Worm (Caenorhabditis elegans) whole organism, young adult: ENCODE measurements around the gene C04C3.9.

Experiments
- B0261.1 ChIP-seq: sonication (generic microtip); optimal IDR thresholded peaks from 2 replicates; lab custom pipeline; 2016; ENCODE audit warnings: mild to moderate bottlenecking, missing genetic modification characterization, moderate library complexity, missing compliant biosample characterization
- C06A6.2 ChIP-seq: fragments of 200-800 bp; sonication (Bioruptor generic); conservative IDR thresholded peaks from 2 replicates; pipeline ENCODE4 v1.3.6; 2022; ENCODE audit warnings: missing genetic modification characterization, missing compliant biosample characterization
- F23B12.7 ChIP-seq: sonication (generic microtip); optimal IDR thresholded peaks from 2 replicates; lab custom pipeline; 2017; ENCODE audit warnings: missing genetic modification characterization, mild to moderate bottlenecking, missing compliant biosample characterization, antibody characterized with exemption, moderate library complexity; ENCODE audit not compliant: insufficient read depth
- F39B2.1 ChIP-seq: fragments of 200-800 bp; sonication (Bioruptor generic); IDR thresholded peaks from 2 replicates; pipeline ENCODE4 v1.3.6; 2022; ENCODE audit warnings: missing genetic modification reagents, missing genetic modification characterization, missing compliant biosample characterization
- F49E8.2 ChIP-seq: sonication (generic microtip); optimal IDR thresholded peaks from 3 replicates; lab custom pipeline; 2017; ENCODE audit warnings: missing genetic modification characterization, mild to moderate bottlenecking, missing compliant biosample characterization, antibody characterized with exemption, moderate library complexity; ENCODE audit not compliant: insufficient read depth
- F52B5.7 ChIP-seq: sonication (generic microtip); optimal IDR thresholded peaks from 2 replicates; lab custom pipeline; 2016; ENCODE audit warnings: mild to moderate bottlenecking, missing genetic modification characterization, missing compliant biosample characterization
- F57C9.4 ChIP-seq: sonication (generic microtip); optimal IDR thresholded peaks from 2 replicates; lab custom pipeline; 2017; ENCODE audit warnings: mild to moderate bottlenecking, missing genetic modification characterization, missing compliant biosample characterization
- K12H6.12 ChIP-seq: fragments of 200-800 bp; sonication (Bioruptor generic); optimal IDR thresholded peaks from 2 replicates; lab custom pipeline; 2018; ENCODE audit warnings: mild to moderate bottlenecking, missing genetic modification characterization, missing compliant biosample characterization
- Y56A3A.18 ChIP-seq: fragments of 200-800 bp; sonication (Bioruptor generic); IDR thresholded peaks from 2 replicates; pipeline ENCODE4 v1.3.6; 2022; ENCODE audit warnings: missing genetic modification reagents, missing genetic modification characterization, missing compliant biosample characterization
- ZK185.1 ChIP-seq: sonication (generic microtip); optimal IDR thresholded peaks from 2 replicates; lab custom pipeline; 2016; ENCODE audit warnings: mild to moderate bottlenecking, missing genetic modification characterization, missing compliant biosample characterization; ENCODE audit not compliant: poor library complexity, severe bottlenecking
- ama-1 ChIP-seq, 3 experiments: fragments of 150-350 bp in 1 of 3; sonication (generic microtip) in 2 of 3; optimal IDR thresholded peaks; 2 replicates each; lab custom pipeline; 2014 to 2018; ENCODE audit warnings: missing biosample characterization in 2 of 3, missing genetic modification characterization in 2 of 3, missing genetic modification reagents in 2 of 3
- aptf-2 ChIP-seq: fragments of 200-800 bp; sonication (Bioruptor generic); conservative IDR thresholded peaks from 2 replicates; pipeline ENCODE4 v1.3.6; 2022; ENCODE audit warnings: missing genetic modification reagents, missing genetic modification characterization, missing compliant biosample characterization
- ccch-3 ChIP-seq: fragments of 200-800 bp; sonication (Bioruptor generic); optimal IDR thresholded peaks from 2 replicates; lab custom pipeline; 2018; ENCODE audit warnings: mild to moderate bottlenecking, missing genetic modification characterization, missing compliant biosample characterization
- ceh-58 ChIP-seq: fragments of 200-800 bp; sonication (Bioruptor generic); IDR thresholded peaks from 2 replicates; pipeline ENCODE4 v1.3.6; 2022; ENCODE audit warnings: missing genetic modification characterization, missing compliant biosample characterization
- ceh-91 ChIP-seq: fragments of 200-800 bp; sonication (Bioruptor generic); IDR thresholded peaks from 2 replicates; pipeline ENCODE4 v1.3.6; 2022; ENCODE audit warnings: missing genetic modification reagents, missing genetic modification characterization, missing compliant biosample characterization
- dox-1 ChIP-seq: fragments of 200-800 bp; sonication (Bioruptor generic); IDR thresholded peaks from 2 replicates; pipeline ENCODE4 v1.3.6; 2022; ENCODE audit warnings: missing genetic modification reagents, missing genetic modification characterization, missing compliant biosample characterization
- egrh-3 ChIP-seq: fragments of 200-800 bp; sonication (Bioruptor generic); IDR thresholded peaks from 2 replicates; pipeline ENCODE4 v1.3.6; 2022; ENCODE audit warnings: missing genetic modification reagents, missing genetic modification characterization, missing compliant biosample characterization
- ekl-4 ChIP-seq: fragments of 200-800 bp; sonication (Bioruptor generic); IDR thresholded peaks from 2 replicates; pipeline ENCODE4 v1.3.6; 2022; ENCODE audit warnings: missing genetic modification reagents, missing genetic modification characterization, missing compliant biosample characterization
- fkh-3 ChIP-seq: sonication (generic microtip); optimal IDR thresholded peaks from 2 replicates; lab custom pipeline; 2016; ENCODE audit warnings: mild to moderate bottlenecking, missing genetic modification characterization, missing compliant biosample characterization
- hlh-12 ChIP-seq: sonication (generic microtip); optimal IDR thresholded peaks from 2 replicates; lab custom pipeline; 2016; ENCODE audit warnings: missing genetic modification characterization, missing compliant biosample characterization
- hsf-1 ChIP-seq: fragments of 200-800 bp; sonication (Bioruptor generic); IDR thresholded peaks from 2 replicates; pipeline ENCODE4 v1.3.6; 2022; ENCODE audit warnings: missing genetic modification reagents, missing genetic modification characterization, missing compliant biosample characterization
- lag-1 ChIP-seq: fragments of 200-800 bp; sonication (Bioruptor generic); IDR thresholded peaks from 2 replicates; pipeline ENCODE4 v1.3.6; 2022; ENCODE audit warnings: missing genetic modification reagents, missing genetic modification characterization, missing compliant biosample characterization
- lin-26 ChIP-seq: fragments of 200-800 bp; sonication (Bioruptor generic); IDR thresholded peaks from 2 replicates; pipeline ENCODE4 v1.3.6; 2022; ENCODE audit warnings: missing genetic modification reagents, missing genetic modification characterization, missing compliant biosample characterization
- lin-35 ChIP-seq, 3 experiments: fragments of 150-350 bp in 2 of 3; sonication (generic microtip) in 1 of 3; optimal IDR thresholded peaks; 2 replicates each; lab custom pipeline; 2014 to 2018; ENCODE audit warnings: missing biosample characterization in 3 of 3, missing genetic modification characterization in 3 of 3, missing genetic modification reagents in 3 of 3
- lin-40 ChIP-seq: sonication (generic microtip); optimal IDR thresholded peaks from 2 replicates; lab custom pipeline; 2016; ENCODE audit warnings: missing genetic modification characterization, mild to moderate bottlenecking, missing compliant biosample characterization, missing genotype, missing genetic modification reagents
- madf-6 ChIP-seq: fragments of 200-800 bp; sonication (Bioruptor generic); IDR thresholded peaks from 2 replicates; pipeline ENCODE4 v1.3.6; 2022; ENCODE audit warnings: missing genetic modification reagents, missing genetic modification characterization, missing compliant biosample characterization
- mcd-1 ChIP-seq: fragments of 200-800 bp; sonication (Bioruptor generic); IDR thresholded peaks from 2 replicates; pipeline ENCODE4 v1.3.6; 2022; ENCODE audit warnings: missing genetic modification reagents, missing genetic modification characterization, missing compliant biosample characterization
- mxl-1 ChIP-seq: sonication (generic microtip); optimal IDR thresholded peaks from 2 replicates; lab custom pipeline; 2016; ENCODE audit warnings: missing genetic modification characterization, missing compliant biosample characterization
- nhr-120 ChIP-seq: fragments of 200-800 bp; sonication (Bioruptor generic); IDR thresholded peaks from 2 replicates; pipeline ENCODE4 v1.3.6; 2022; ENCODE audit warnings: missing genetic modification characterization, missing compliant biosample characterization
- repo-1 ChIP-seq: sonication (generic microtip); optimal IDR thresholded peaks from 2 replicates; lab custom pipeline; 2017; ENCODE audit warnings: mild to moderate bottlenecking, missing genetic modification characterization, missing compliant biosample characterization
- rpc-1 ChIP-seq, 2 experiments: fragments of 150-350 bp in 1 of 2; sonication (generic microtip) in 1 of 2; optimal IDR thresholded peaks; 2 replicates each; lab custom pipeline; 2014 to 2018; ENCODE audit warnings: missing biosample characterization in 1 of 2, missing genetic modification characterization in 1 of 2, missing genetic modification reagents in 1 of 2, missing genotype in 1 of 2
- snpc-1.1 ChIP-seq: sonication (generic microtip); optimal IDR thresholded peaks from 2 replicates; lab custom pipeline; 2017; ENCODE audit warnings: missing genetic modification characterization, mild to moderate bottlenecking, missing compliant biosample characterization, antibody characterized with exemption, moderate library complexity, missing genotype, missing genetic modification reagents; ENCODE audit not compliant: insufficient read depth
- tbx-9 ChIP-seq: sonication (generic microtip); optimal IDR thresholded peaks from 2 replicates; lab custom pipeline; 2016; ENCODE audit warnings: borderline replicate concordance, missing genetic modification characterization, inconsistent platforms, missing compliant biosample characterization
- zim-3 ChIP-seq: sonication (generic microtip); optimal IDR thresholded peaks from 2 replicates; lab custom pipeline; 2017; ENCODE audit warnings: mild to moderate bottlenecking, missing genetic modification characterization, moderate library complexity, missing compliant biosample characterization
- ztf-18 ChIP-seq: sonication (generic microtip); optimal IDR thresholded peaks from 2 replicates; lab custom pipeline; 2016; ENCODE audit warnings: missing genotype, mild to moderate bottlenecking, missing genetic modification characterization, missing compliant biosample characterization
- ztf-26 ChIP-seq: sonication (generic microtip); optimal IDR thresholded peaks from 2 replicates; lab custom pipeline; 2017; ENCODE audit warnings: missing genetic modification characterization, missing compliant biosample characterization
- ztf-28 ChIP-seq: fragments of 200-800 bp; sonication (Bioruptor generic); IDR thresholded peaks from 2 replicates; pipeline ENCODE4 v1.3.6; 2022; ENCODE audit warnings: missing genetic modification reagents, missing genetic modification characterization, missing compliant biosample characterization
- ztf-6 ChIP-seq: fragments of 200-800 bp; sonication (Bioruptor generic); IDR thresholded peaks from 2 replicates; pipeline ENCODE4 v1.3.6; 2022; ENCODE audit warnings: missing genetic modification reagents, missing genetic modification characterization, missing compliant biosample characterization

The C04C3.9 gene

DNA sequence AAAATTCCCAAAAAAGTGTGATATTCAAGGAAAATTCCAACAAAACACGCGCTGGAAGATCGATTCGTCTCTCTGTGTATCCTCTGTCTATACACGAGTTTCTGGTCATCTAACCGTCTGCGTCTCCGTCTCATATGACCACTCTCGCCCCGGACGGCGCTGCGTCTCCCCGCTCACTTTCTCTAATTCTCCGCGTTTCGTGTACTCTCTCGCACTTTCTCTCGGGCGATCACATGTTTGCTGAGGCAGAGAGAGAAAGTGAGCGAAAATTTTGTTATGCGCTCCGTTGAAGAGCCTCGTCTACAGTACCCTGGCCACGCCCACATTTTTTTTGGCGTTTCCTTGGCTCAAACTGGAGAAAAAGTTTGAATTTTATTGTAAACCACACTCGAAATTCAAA, 43.7 kb downstream of the C04C3.9 start (continued):
- TF ChIP-seq lin-35 (GFP tag; optimal IDR thresholded peaks at IDR 0.05; lab: Kevin White, UChicago), result peak in 1 of 3 experiments; percentile 65
- no peak for TF ChIP-seq F23B12.7
- no peak for TF ChIP-seq rpc-1 (optimal IDR thresholded peaks at IDR 0.05; lab: Kevin White, UChicago)
- no peak for TF ChIP-seq rpc-1 (tag; optimal IDR thresholded peaks at IDR 0.05; lab: Kevin White, UChicago)
- TF ChIP-seq B0261.1 (tag; lab: Kevin White, UChicago), result no peak
- TF ChIP-seq snpc-1.1 (tag; lab: Kevin White, UChicago), result no peak
- no peak for TF ChIP-seq ztf-28
- peak; percentile 40 for TF ChIP-seq F52B5.7 (tag; lab: Kevin White, UChicago)
- no peak for TF ChIP-seq F49E8.2 (tag; lab: Kevin White, UChicago)
- TF ChIP-seq repo-1 (tag; lab: Kevin White, UChicago), result peak; percentile 64
- peak; percentile 88 for TF ChIP-seq dox-1
- TF ChIP-seq lin-40 (tag; lab: Kevin White, UChicago), result peak; percentile 90
- no peak for TF ChIP-seq ztf-6 (GFP tag; lab: Robert Waterston, UW)
- peak; percentile 86 for TF ChIP-seq K12H6.12
- TF ChIP-seq ekl-4 (GFP tag; lab: Robert Waterston, UW), result peak; percentile 93
- no peak for TF ChIP-seq Y56A3A.18
- no peak for TF ChIP-seq ceh-58 (GFP tag; lab: Robert Waterston, UW)
- TF ChIP-seq madf-6 (GFP tag; lab: Robert Waterston, UW), result peak; percentile 18; the same call in 1 of the 2 replicates
- TF ChIP-seq F39B2.1 (GFP tag; lab: Robert Waterston, UW), result no peak
- TF ChIP-seq mxl-1 (tag; lab: Kevin White, UChicago), result no peak
- no peak for TF ChIP-seq lag-1 (GFP tag; lab: Robert Waterston, UW)
- TF ChIP-seq nhr-120 (GFP tag; lab: Robert Waterston, UW), result no peak
- TF ChIP-seq ceh-91 (GFP tag; lab: Robert Waterston, UW), result no peak
- TF ChIP-seq ZK185.1, result peak; percentile 46
- no peak for TF ChIP-seq fkh-3 (tag; lab: Kevin White, UChicago)
- peak; percentile 66 for TF ChIP-seq C06A6.2 (GFP tag; lab: Robert Waterston, UW)
- TF ChIP-seq egrh-3 (GFP tag; lab: Robert Waterston, UW), result 0 out of 2 replicates have a peak, but pooled peaks have one; percentile 23
- TF ChIP-seq hlh-12, result no peak
- peak; percentile 27 for TF ChIP-seq ztf-18
- peak; percentile 73 for TF ChIP-seq ztf-26 (tag; lab: Kevin White, UChicago)
- no peak for TF ChIP-seq tbx-9 (tag; lab: Kevin White, UChicago)
- 0 out of 2 replicates have a peak, but pooled peaks have one; percentile 29 for TF ChIP-seq hsf-1
- peak; percentile 91 for TF ChIP-seq mcd-1
- TF ChIP-seq aptf-2, result no peak

DNA sequence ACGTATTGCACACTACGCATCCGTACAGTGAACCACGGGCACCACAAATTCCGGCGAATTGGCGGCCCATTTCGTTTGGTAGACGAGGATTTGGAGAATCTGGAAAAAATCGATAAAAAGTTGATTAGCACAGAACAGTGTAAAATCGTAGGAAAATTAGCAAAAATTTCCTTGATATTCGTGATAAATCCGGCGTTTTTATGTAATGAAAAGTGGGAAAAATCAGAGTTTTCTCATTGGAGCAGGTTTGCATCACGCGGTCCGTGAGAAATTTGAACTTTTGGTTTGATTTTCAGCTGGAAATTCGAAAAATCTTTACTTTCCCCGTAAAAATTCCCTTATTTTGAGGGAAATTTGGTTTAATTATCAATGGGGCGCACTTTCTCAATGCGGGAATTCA, 44.3 kb downstream of the C04C3.9 start, which contains the start of gene B0546.4:
Gene B0546.4, minus strand, starts transcription at position 101 of the 400 bp plus-strand sequence.
- TF ChIP-seq F57C9.4 (tag; lab: Kevin White, UChicago) (no peak), lin-26 (GFP tag; lab: Robert Waterston, UW) (no peak), F52B5.7 (tag; lab: Kevin White, UChicago) (no peak), zim-3 (tag; lab: Kevin White, UChicago) (no peak), ccch-3 (no peak), B0261.1 (tag; lab: Kevin White, UChicago) (no peak), hsf-1 (no peak), ama-1 (optimal IDR thresholded peaks at IDR 0.05; lab: Kevin White, UChicago) (no peak), ama-1 (GFP tag; optimal IDR thresholded peaks at IDR 0.05; lab: Kevin White, UChicago) (no peak)
